Worm (Caenorhabditis elegans): ENCODE measurements around the gene Y69A2AL.2.

The Y69A2AL.2 gene

ce11 chrIV:2528741-2529140 is 46.7 kb downstream of the Y69A2AL.2 start:
- TF ChIP-seq T22C8.4 (GFP tag; IDR thresholded peaks at IDR 0.05), result peak; percentile 26; the same call in 1 of the 2 replicates

ce11 chrIV:2529281-2529680 is 47.2 kb downstream of the Y69A2AL.2 start:
- TF ChIP-seq T22C8.4 (GFP tag; IDR thresholded peaks at IDR 0.05) (peak; percentile 54), flt-1 (GFP tag; IDR thresholded peaks at IDR 0.05) (no peak)

DNA sequence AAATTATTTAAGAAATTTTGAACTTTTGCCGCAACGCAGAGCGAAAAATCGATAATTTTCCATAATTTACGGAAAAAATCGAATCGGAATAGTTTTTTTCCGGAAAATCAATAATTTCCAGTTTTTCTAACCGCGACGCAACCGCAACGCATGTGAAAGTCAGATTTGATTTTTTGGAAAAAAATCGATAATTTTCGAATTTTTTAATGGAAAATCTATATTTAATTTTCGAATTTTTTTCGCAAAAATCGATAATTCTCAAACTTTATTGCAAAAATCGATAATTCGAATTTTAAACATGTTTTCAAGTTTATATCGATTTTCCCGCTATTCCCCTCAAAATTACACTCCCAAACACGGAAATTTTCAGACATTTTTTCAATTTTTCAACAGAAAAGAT is 48.2 kb downstream of the Y69A2AL.2 start:
- TF ChIP-seq ztf-23 (GFP tag; IDR thresholded peaks at IDR 0.05), result no peak
- TF ChIP-seq flt-1 (GFP tag; IDR thresholded peaks at IDR 0.05), result no peak
- TF ChIP-seq med-1 (GFP tag; optimal IDR thresholded peaks at IDR 0.05; ENCODE audit: insufficient read depth), result no peak
- no peak for TF ChIP-seq ref-1 (GFP tag; conservative IDR thresholded peaks at IDR 0.05)
- TF ChIP-seq T22C8.4 (GFP tag; IDR thresholded peaks at IDR 0.05), result peak; percentile 77; the same call in 1 of the 2 replicates
- TF ChIP-seq ztf-29 (GFP tag; IDR thresholded peaks at IDR 0.05), result no peak
- TF ChIP-seq tab-1 (GFP tag; IDR thresholded peaks at IDR 0.05), result no peak
- no peak for TF ChIP-seq cog-1 (tag; optimal IDR thresholded peaks at IDR 0.05)
